Fruit fly (Drosophila melanogaster): ENCODE results near the gene bc10.

The bc10 gene

dm6 chr3L:5577250-5578138, 12.5 kb downstream of the bc10 start, which contains the start of gene Msr-110 (continued):
- TF ChIP-seq bbx (GFP tag; IDR thresholded peaks at IDR 0.05; ENCODE audit: partially characterized antibody) = no peak
- peak; percentile 61 for TF ChIP-seq wek (GFP tag; optimal IDR thresholded peaks at IDR 0.05)
- peak; percentile 74 for TF ChIP-seq Atf3 (GFP tag; optimal IDR thresholded peaks at IDR 0.05)
- peak; percentile 78 for TF ChIP-seq CG15011 (GFP tag; optimal IDR thresholded peaks at IDR 0.05)
- peak; percentile 73 for TF ChIP-seq CG3838 (GFP tag; optimal IDR thresholded peaks at IDR 0.05)
- TF ChIP-seq CG9876 (GFP tag; optimal IDR thresholded peaks at IDR 0.05) = peak; percentile 53
- peak; percentile 70 for TF ChIP-seq kah (GFP tag; optimal IDR thresholded peaks at IDR 0.05)
- TF ChIP-seq BtbVII (GFP tag; optimal IDR thresholded peaks at IDR 0.05) = peak; percentile 85
- TF ChIP-seq NK7.1 (GFP tag; optimal IDR thresholded peaks at IDR 0.05) = peak; percentile 53
- peak; percentile 17 for TF ChIP-seq Hey (tag; optimal IDR thresholded peaks at IDR 0.05)
- peak; percentile 64 for TF ChIP-seq CG2889 (GFP tag; IDR thresholded peaks at IDR 0.05)
- TF ChIP-seq luna (GFP tag; optimal IDR thresholded peaks at IDR 0.05) = no peak
- peak; percentile 70 for TF ChIP-seq cas (GFP tag; IDR thresholded peaks at IDR 0.05)
- peak; percentile 89 for TF ChIP-seq CG9215 (GFP tag; IDR thresholded peaks at IDR 0.05)
- peak; percentile 33 for TF ChIP-seq CG4282 (GFP tag; optimal IDR thresholded peaks at IDR 0.05)
- no peak for TF ChIP-seq Trl (optimal IDR thresholded peaks at IDR 0.05)
- TF ChIP-seq Trl (GFP tag; optimal IDR thresholded peaks at IDR 0.05) = peak; percentile 55
- TF ChIP-seq lilli (GFP tag; optimal IDR thresholded peaks at IDR 0.05) = peak; percentile 77
- peak; percentile 76 for TF ChIP-seq gsb (GFP tag; IDR thresholded peaks at IDR 0.05)
- TF ChIP-seq CG2120 (GFP tag; optimal IDR thresholded peaks at IDR 0.05) = peak; percentile 89
- TF ChIP-seq ase (GFP tag; IDR thresholded peaks at IDR 0.05) = peak; percentile 77
- peak; percentile 84 for TF ChIP-seq bab2 (GFP tag; optimal IDR thresholded peaks at IDR 0.05)
- TF ChIP-seq CG7987 (GFP tag; optimal IDR thresholded peaks at IDR 0.05) = peak; percentile 69
- peak; percentile 71 for TF ChIP-seq CG18764 (GFP tag; optimal IDR thresholded peaks at IDR 0.05)
- peak; percentile 79 for TF ChIP-seq shn (GFP tag; optimal IDR thresholded peaks at IDR 0.05)
- TF ChIP-seq cwo (GFP tag; optimal IDR thresholded peaks at IDR 0.05) = peak; percentile 92
- peak; percentile 22 for TF ChIP-seq CG1832 (GFP tag; optimal IDR thresholded peaks at IDR 0.05)
- peak; percentile 71 for TF ChIP-seq Antp (GFP tag; optimal IDR thresholded peaks at IDR 0.05)
- TF ChIP-seq CG15073 (GFP tag; optimal IDR thresholded peaks at IDR 0.05) = peak; percentile 25
- peak; percentile 74 for TF ChIP-seq Hand (GFP tag; optimal IDR thresholded peaks at IDR 0.05)
- TF ChIP-seq CG7357 (GFP tag; IDR thresholded peaks at IDR 0.05) = peak; percentile 85; the same call in 2 of the 3 replicates
- peak; percentile 37 for TF ChIP-seq Hmx (GFP tag; optimal IDR thresholded peaks at IDR 0.05)
- peak; percentile 91 for TF ChIP-seq PHDP (tag; optimal IDR thresholded peaks at IDR 0.05)
- peak; percentile 49; the same call in 1 of the 2 replicates for TF ChIP-seq CG1024 (GFP tag; IDR thresholded peaks at IDR 0.05)
- peak; percentile 24; the same call in 1 of the 3 replicates for TF ChIP-seq sr (GFP tag; IDR thresholded peaks at IDR 0.05)
- TF ChIP-seq HLH3B (GFP tag; IDR thresholded peaks at IDR 0.05) = peak; percentile 88
- peak; percentile 6 for TF ChIP-seq Sry-β (GFP tag; optimal IDR thresholded peaks at IDR 0.05)
- TF ChIP-seq CG7839 (tag; optimal IDR thresholded peaks at IDR 0.05) = peak; percentile 93
- peak; percentile 52 for TF ChIP-seq dm (GFP tag; optimal IDR thresholded peaks at IDR 0.05)
- peak; percentile 76 for TF ChIP-seq CG4328 (GFP tag; optimal IDR thresholded peaks at IDR 0.05)
- TF ChIP-seq Oaz (GFP tag; IDR thresholded peaks at IDR 0.05) = peak; percentile 76
- TF ChIP-seq CG8944 (GFP tag; optimal IDR thresholded peaks at IDR 0.05) = peak; percentile 64
- TF ChIP-seq stwl (tag; optimal IDR thresholded peaks at IDR 0.05) = no peak
- TF ChIP-seq bigmax (GFP tag; optimal IDR thresholded peaks at IDR 0.05) = no peak
- TF ChIP-seq NC2α (GFP tag; optimal IDR thresholded peaks at IDR 0.05) = peak; percentile 12
- no peak for TF ChIP-seq CG16813 (GFP tag; IDR thresholded peaks at IDR 0.05; ENCODE audit: partially characterized antibody)
- peak; percentile 66 for TF ChIP-seq zfh2 (GFP tag; optimal IDR thresholded peaks at IDR 0.05)
- peak; percentile 93 for TF ChIP-seq lab (GFP tag; optimal IDR thresholded peaks at IDR 0.05)
- peak; percentile 92 for TF ChIP-seq tgo (GFP tag; IDR thresholded peaks at IDR 0.05)
